ENCODE assay signal across 2 worm cellular contexts in the genomic region with DNA sequence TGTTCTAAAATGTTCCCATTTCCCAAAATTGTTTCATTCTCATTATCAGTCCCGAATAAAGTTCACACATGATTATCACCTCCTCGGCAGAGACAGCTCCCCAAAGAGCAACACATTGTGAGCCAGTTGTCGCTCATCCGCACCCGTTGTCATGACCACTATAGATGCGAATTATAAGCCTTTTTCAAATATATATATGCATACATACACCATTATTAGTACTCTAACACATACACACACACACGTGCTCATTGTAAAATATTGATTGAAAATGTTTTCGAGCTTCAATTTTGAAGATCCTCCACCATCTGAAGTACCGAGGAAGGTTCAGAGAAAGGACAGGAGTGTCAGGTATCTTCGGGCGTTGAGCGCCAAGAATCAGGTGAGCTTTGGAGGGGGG.
TF ChIP-seq lines count a peak whose summit lies in the region.

A gene (minus strand): TSS at position 101 of the 400 bp plus-strand sequence.
A gene (plus strand): TSS at position 218 of the 400 bp plus-strand sequence.

TF ChIP-seq in whole organism, L1 larva, 84 proteins besides CTCF, POLR2A, EP300 and RAD21:
- TF ChIP-seq fkh-8 (tag; optimal IDR thresholded peaks at IDR 0.05; lab: Kevin White, UChicago) (peak; percentile 5), fkh-4 (tag; optimal IDR thresholded peaks at IDR 0.05; lab: Kevin White, UChicago; ENCODE audit: borderline replicate concordance) (no peak), ztf-11 (tag; optimal IDR thresholded peaks at IDR 0.05; lab: Kevin White, UChicago) (no peak)
TF ChIP-seq in whole organism, L1 larva: peak in this region for 1.

TF ChIP-seq in whole organism, L4 larva, 104 proteins besides CTCF, POLR2A, EP300 and RAD21:
- peak; percentile 49 for TF ChIP-seq aha-1 (tag; lab: Kevin White, UChicago)
- no peak for TF ChIP-seq mxl-2 (GFP tag; conservative IDR thresholded peaks at IDR 0.05; lab: Robert Waterston, UW)
TF ChIP-seq in whole organism, L4 larva: peak in this region for 1.
